Worm (Caenorhabditis elegans) whole organism, mixed stage, embryonic: ENCODE results near the gene ubc-15.

Source experiments
- M03D4.4 ChIP-seq: sonication (generic microtip); optimal IDR thresholded peaks from 2 replicates; lab custom pipeline; 2017; ENCODE audit warnings: mild to moderate bottlenecking, missing genetic modification characterization, missing compliant biosample characterization
- blmp-1 ChIP-seq: fragments of 150-350 bp; optimal IDR thresholded peaks from 2 replicates; lab custom pipeline; 2014; ENCODE audit warnings: missing biosample characterization, missing genetic modification characterization
- ceh-83 ChIP-seq: fragments of 200-800 bp; sonication (Bioruptor generic); optimal IDR thresholded peaks from 2 replicates; lab custom pipeline; 2018; ENCODE audit warnings: mild to moderate bottlenecking, missing genetic modification characterization, missing compliant biosample characterization
- ces-1 ChIP-seq: fragments of 150-350 bp; optimal IDR thresholded peaks from 2 replicates; lab custom pipeline; 2014; ENCODE audit warnings: missing biosample characterization, missing genetic modification reagents, missing genetic modification characterization
- cnd-1 ChIP-seq: fragments of 200-800 bp; sonication (Bioruptor generic); optimal IDR thresholded peaks from 2 replicates; lab custom pipeline; 2018; ENCODE audit warnings: mild to moderate bottlenecking, missing genetic modification characterization, missing compliant biosample characterization
- drap-1 ChIP-seq: fragments of 200-800 bp; sonication (Bioruptor generic); optimal IDR thresholded peaks from 3 replicates; lab custom pipeline; 2018; ENCODE audit warnings: mild to moderate bottlenecking, missing genetic modification characterization, missing compliant biosample characterization
- elt-1 ChIP-seq: sonication (generic microtip); optimal IDR thresholded peaks from 2 replicates; lab custom pipeline; 2017; ENCODE audit warnings: missing genetic modification characterization, mild to moderate bottlenecking, missing compliant biosample characterization, antibody characterized with exemption, moderate library complexity, borderline replicate concordance; ENCODE audit not compliant: insufficient read depth
- elt-3 ChIP-seq: fragments of 150-350 bp; optimal IDR thresholded peaks from 2 replicates; lab custom pipeline; 2014; ENCODE audit warnings: missing biosample characterization, missing genetic modification characterization
- flh-1 ChIP-seq: fragments of 200-800 bp; sonication (Bioruptor generic); optimal IDR thresholded peaks from 2 replicates; lab custom pipeline; 2018; ENCODE audit warnings: mild to moderate bottlenecking, missing genetic modification characterization, moderate library complexity, missing compliant biosample characterization
- ham-2 ChIP-seq: fragments of 200-800 bp; sonication (Bioruptor generic); optimal IDR thresholded peaks from 2 replicates; lab custom pipeline; 2018; ENCODE audit warnings: mild to moderate bottlenecking, missing genetic modification characterization, missing compliant biosample characterization
- lin-13 ChIP-seq: fragments of 150-350 bp; optimal IDR thresholded peaks from 2 replicates; lab custom pipeline; 2014; ENCODE audit warnings: missing biosample characterization, missing genetic modification characterization
- lin-32 ChIP-seq: fragments of 200-800 bp; sonication (Bioruptor generic); optimal IDR thresholded peaks from 2 replicates; lab custom pipeline; 2018; ENCODE audit warnings: mild to moderate bottlenecking, missing genetic modification characterization, missing compliant biosample characterization
- mab-5 ChIP-seq: fragments of 150-350 bp; optimal IDR thresholded peaks from 2 replicates; lab custom pipeline; 2014; ENCODE audit warnings: missing biosample characterization, missing genetic modification characterization
- mep-1 ChIP-seq: fragments of 150-350 bp; optimal IDR thresholded peaks from 2 replicates; lab custom pipeline; 2017; ENCODE audit warnings: missing biosample characterization, missing genetic modification reagents, missing genetic modification characterization, inconsistent platforms
- mls-2 ChIP-seq: sonication (generic microtip); optimal IDR thresholded peaks from 2 replicates; lab custom pipeline; 2016; ENCODE audit warnings: mild to moderate bottlenecking, missing genetic modification characterization, moderate library complexity, missing compliant biosample characterization
- nhr-12 ChIP-seq: fragments of 150-350 bp; optimal IDR thresholded peaks from 2 replicates; lab custom pipeline; 2014; ENCODE audit warnings: missing biosample characterization, missing genetic modification characterization
- nhr-2 ChIP-seq: fragments of 150-350 bp; optimal IDR thresholded peaks from 2 replicates; lab custom pipeline; 2014; ENCODE audit warnings: missing biosample characterization, missing genetic modification characterization
- nhr-237 ChIP-seq: fragments of 150-350 bp; optimal IDR thresholded peaks from 2 replicates; lab custom pipeline; 2014; ENCODE audit warnings: missing biosample characterization, missing genetic modification characterization
- nhr-76 ChIP-seq: sonication (generic microtip); optimal IDR thresholded peaks from 2 replicates; lab custom pipeline; 2017; ENCODE audit warnings: missing biosample characterization, missing genetic modification characterization
- pha-4 ChIP-seq: fragments of 150-350 bp; optimal IDR thresholded peaks from 2 replicates; lab custom pipeline; 2018; ENCODE audit warnings: missing biosample characterization, missing genetic modification reagents, missing genetic modification characterization
- sem-2 ChIP-seq: fragments of 200-800 bp; sonication (Bioruptor generic); optimal IDR thresholded peaks from 2 replicates; lab custom pipeline; 2018; ENCODE audit warnings: mild to moderate bottlenecking, missing genetic modification characterization, missing compliant biosample characterization
- snpc-4 ChIP-seq: fragments of 150-350 bp; optimal IDR thresholded peaks from 2 replicates; lab custom pipeline; 2014; ENCODE audit warnings: missing biosample characterization, missing genetic modification characterization
- sptf-1 ChIP-seq: sonication (generic microtip); optimal IDR thresholded peaks from 2 replicates; lab custom pipeline; 2017; ENCODE audit warnings: mild to moderate bottlenecking, missing genetic modification characterization, moderate library complexity, missing compliant biosample characterization
- tbx-8 ChIP-seq: fragments of 200-800 bp; sonication (Bioruptor generic); optimal IDR thresholded peaks from 2 replicates; lab custom pipeline; 2018; ENCODE audit warnings: mild to moderate bottlenecking, missing genetic modification characterization, moderate library complexity, missing compliant biosample characterization
- unc-120 ChIP-seq: sonication (generic microtip); optimal IDR thresholded peaks from 2 replicates; lab custom pipeline; 2017; ENCODE audit warnings: missing genetic modification characterization, missing compliant biosample characterization; ENCODE audit not compliant: poor library complexity, severe bottlenecking
- unc-39 ChIP-seq: fragments of 150-350 bp; optimal IDR thresholded peaks from 2 replicates; lab custom pipeline; 2014; ENCODE audit warnings: missing biosample characterization, missing genetic modification characterization
- unc-62 ChIP-seq: fragments of 150-350 bp; optimal IDR thresholded peaks from 2 replicates; lab custom pipeline; 2014; ENCODE audit warnings: missing biosample characterization, missing genetic modification reagents, missing genetic modification characterization
- zip-8 ChIP-seq: fragments of 150-350 bp; optimal IDR thresholded peaks from 2 replicates; lab custom pipeline; 2014; ENCODE audit warnings: missing biosample characterization, missing genetic modification characterization

The ubc-15 gene

DNA sequence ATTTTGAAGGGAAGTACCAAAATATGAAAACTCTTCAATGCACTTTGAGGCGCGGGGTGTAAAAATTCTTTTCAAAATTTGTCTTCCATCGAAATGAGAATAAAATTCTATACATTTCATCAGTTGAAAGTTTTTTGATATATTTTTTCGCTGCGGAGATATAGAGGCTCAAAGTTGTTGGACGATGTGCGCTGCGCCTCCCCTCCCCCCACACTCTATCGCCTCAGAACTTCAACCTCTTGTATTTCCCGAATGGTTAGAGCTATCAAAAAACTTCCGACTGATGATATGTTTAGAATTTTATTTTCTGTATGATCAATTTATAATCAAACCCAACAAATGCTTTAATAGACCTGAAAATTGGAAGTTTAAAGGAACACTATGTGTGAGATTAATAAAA is 35.2 kb upstream of the ubc-15 start:
- no peak for TF ChIP-seq mep-1 (tag; lab: Kevin White, UChicago)
- no peak for TF ChIP-seq unc-120 (tag; lab: Kevin White, UChicago)
- no peak for TF ChIP-seq nhr-237
- TF ChIP-seq nhr-2 (tag; lab: Kevin White, UChicago): no peak
- TF ChIP-seq flh-1 (GFP tag; lab: Kevin White, UChicago): no peak
- TF ChIP-seq drap-1 (GFP tag; lab: Kevin White, UChicago): no peak

DNA sequence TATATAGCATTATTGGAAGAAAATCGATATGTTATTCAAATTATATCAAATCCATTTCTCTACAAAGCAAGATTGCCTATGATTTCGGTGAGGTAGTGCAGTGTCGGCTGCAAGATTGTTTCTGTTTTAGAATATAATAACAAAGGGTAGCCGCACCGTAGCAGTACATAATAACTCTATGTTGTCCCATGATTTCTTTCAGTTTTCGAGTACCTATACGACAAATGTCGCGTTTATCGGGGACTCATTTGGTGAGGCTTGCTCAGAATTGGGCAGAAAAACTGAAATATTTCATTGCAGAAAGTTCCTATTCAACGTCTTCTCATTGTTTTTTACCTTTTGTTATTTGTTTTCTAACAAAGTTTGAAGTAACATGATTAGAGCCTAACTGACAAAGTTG is 33.0 kb upstream of the ubc-15 start, which contains the start of gene srw-79:
Gene srw-79, plus strand, starts transcription at position 301 of the 400 bp plus-strand sequence.
- TF ChIP-seq mep-1 (tag; lab: Kevin White, UChicago) (no peak), mab-5 (no peak)

DNA sequence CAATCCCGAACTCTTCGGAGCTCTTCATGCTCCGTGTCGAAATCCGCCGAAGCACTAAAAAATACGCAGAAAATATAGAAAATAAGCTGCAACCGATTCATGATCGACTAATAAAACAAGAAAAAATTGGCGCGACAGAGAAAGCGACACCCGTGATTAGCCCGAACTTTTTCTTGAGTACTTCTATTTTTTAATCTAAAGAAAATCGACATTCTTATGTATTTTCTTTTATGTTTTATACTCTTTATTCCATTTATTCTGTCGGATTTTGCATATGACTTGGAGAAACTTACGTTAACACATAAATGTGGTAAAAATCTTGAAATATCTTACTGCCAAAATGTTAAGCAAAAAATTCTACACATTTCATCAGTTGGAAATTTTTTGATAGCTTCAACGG is 30.6 kb upstream of the ubc-15 start, which contains the start of the genes irld-50 and irld-49:
Gene irld-50, minus strand, starts transcription at position 101 of the 400 bp plus-strand sequence.
Gene irld-49, plus strand, starts transcription at position 211 of the 400 bp plus-strand sequence.
- no peak for TF ChIP-seq lin-32 (GFP tag; lab: Kevin White, UChicago)
- TF ChIP-seq cnd-1 (tag; lab: Kevin White, UChicago): no peak
- no peak for TF ChIP-seq M03D4.4
- TF ChIP-seq nhr-2 (tag; lab: Kevin White, UChicago): no peak
- TF ChIP-seq sem-2 (GFP tag; lab: Kevin White, UChicago): no peak
- TF ChIP-seq mab-5: no peak

DNA sequence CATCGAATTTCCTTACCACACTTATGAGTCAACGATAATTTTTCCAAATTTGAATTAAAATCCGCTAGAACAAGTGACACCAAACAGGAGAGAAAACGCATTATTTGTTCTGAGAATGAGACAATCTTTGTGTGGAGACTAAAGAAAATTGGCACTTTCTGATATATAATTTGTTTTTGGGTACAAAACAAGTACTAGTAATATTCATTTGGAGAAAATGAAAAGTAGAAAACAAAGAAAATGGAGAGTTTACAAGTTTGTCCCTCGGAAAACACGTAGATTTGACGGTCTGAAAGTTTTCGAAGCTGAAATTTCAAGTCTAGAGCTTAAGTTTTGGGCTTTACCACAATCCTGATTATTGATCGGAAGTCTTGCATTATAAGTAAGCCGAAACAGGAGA is 27.3 kb upstream of the ubc-15 start, which contains the start of gene irld-66:
Gene irld-66, minus strand, starts transcription at position 101 of the 400 bp plus-strand sequence.
- no peak for TF ChIP-seq snpc-4 (tag; lab: Kevin White, UChicago)
- TF ChIP-seq cnd-1 (tag; lab: Kevin White, UChicago): no peak
- TF ChIP-seq sptf-1 (tag; lab: Kevin White, UChicago): no peak
- TF ChIP-seq elt-1 (tag; lab: Kevin White, UChicago): no peak
- no peak for TF ChIP-seq elt-3 (tag; lab: Kevin White, UChicago)
- TF ChIP-seq nhr-76: no peak
- no peak for TF ChIP-seq ceh-83
- TF ChIP-seq unc-62: no peak
- TF ChIP-seq, all 35 proteins: peak for 0

DNA sequence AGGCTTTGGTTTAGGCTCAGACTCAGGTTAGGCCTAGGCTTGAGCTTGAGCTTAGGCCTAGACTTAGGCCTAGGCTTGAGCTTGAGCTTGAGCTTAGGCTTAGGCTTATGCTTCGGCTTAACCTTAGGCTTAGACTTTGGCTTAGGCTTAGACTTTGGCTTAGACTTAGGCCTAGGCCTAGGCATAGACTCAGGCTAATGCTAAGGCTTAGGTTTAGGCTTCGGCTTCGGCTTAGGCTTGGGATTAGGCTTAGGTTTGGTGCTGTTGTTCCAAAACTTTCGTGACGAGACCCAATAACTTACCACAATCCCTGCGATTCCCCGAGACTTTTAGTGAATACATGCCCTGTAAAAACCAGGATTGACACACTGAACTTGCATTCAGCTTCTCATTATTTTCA is 26.3 kb upstream of the ubc-15 start:
- TF ChIP-seq cnd-1 (tag; lab: Kevin White, UChicago): no peak
- TF ChIP-seq snpc-4 (tag; lab: Kevin White, UChicago): no peak
- no peak for TF ChIP-seq unc-39 (tag; lab: Kevin White, UChicago)
- no peak for TF ChIP-seq unc-120 (tag; lab: Kevin White, UChicago)
- TF ChIP-seq zip-8 (tag; lab: Kevin White, UChicago): no peak
- no peak for TF ChIP-seq sptf-1 (tag; lab: Kevin White, UChicago)
- no peak for TF ChIP-seq M03D4.4
- no peak for TF ChIP-seq flh-1 (GFP tag; lab: Kevin White, UChicago)
- no peak for TF ChIP-seq elt-3 (tag; lab: Kevin White, UChicago)

DNA sequence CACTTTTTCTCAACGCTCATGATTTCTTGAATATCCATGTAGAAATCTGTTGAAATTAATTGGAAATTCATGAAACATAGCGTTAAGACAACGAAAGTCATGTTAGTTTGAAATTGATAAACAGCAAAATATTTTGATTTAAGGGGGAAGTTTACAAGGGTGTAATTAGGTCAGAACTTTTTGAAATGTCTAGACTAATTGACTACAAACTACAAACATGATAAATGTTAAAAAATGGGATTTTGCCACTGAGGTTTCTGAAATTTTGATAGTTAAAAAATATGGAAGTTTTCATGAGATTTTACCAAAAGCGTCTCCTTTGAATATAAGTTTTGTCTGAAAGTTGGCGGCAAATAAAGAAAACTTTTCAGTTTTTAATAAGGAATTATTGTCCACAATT is 24.4 kb upstream of the ubc-15 start, which contains the start of gene irld-65:
Gene irld-65, minus strand, starts transcription at position 101 of the 400 bp plus-strand sequence.
- TF ChIP-seq lin-13 (tag; lab: Kevin White, UChicago): no peak
- no peak for TF ChIP-seq cnd-1 (tag; lab: Kevin White, UChicago)
- no peak for TF ChIP-seq tbx-8
- no peak for TF ChIP-seq pha-4 (tag; lab: Kevin White, UChicago)
- TF ChIP-seq nhr-12 (tag; lab: Kevin White, UChicago): no peak
- no peak for TF ChIP-seq flh-1 (GFP tag; lab: Kevin White, UChicago)
- no peak for TF ChIP-seq mls-2 (tag; lab: Kevin White, UChicago)
- no peak for TF ChIP-seq mep-1 (tag; lab: Kevin White, UChicago)
- TF ChIP-seq zip-8 (tag; lab: Kevin White, UChicago): no peak
- TF ChIP-seq ces-1 (GFP tag; lab: Kevin White, UChicago): no peak
- TF ChIP-seq sptf-1 (tag; lab: Kevin White, UChicago): no peak
- no peak for TF ChIP-seq unc-39 (tag; lab: Kevin White, UChicago)
- no peak for TF ChIP-seq mab-5
- no peak for TF ChIP-seq drap-1 (GFP tag; lab: Kevin White, UChicago)
- TF ChIP-seq blmp-1: no peak
- TF ChIP-seq ham-2 (GFP tag; lab: Kevin White, UChicago): no peak
